Worm (Caenorhabditis elegans): ENCODE data around the gene atg-16.2.

The atg-16.2 gene

ce11 chrII:6407279-6407678 is 45.9 kb downstream of the atg-16.2 start, which contains the start of gene spp-11:
spp-11 (minus strand) TSS chrII:6407379.
- no peak for TF ChIP-seq cog-1 (tag; optimal IDR thresholded peaks at IDR 0.05)
- TF ChIP-seq klf-2 (GFP tag; conservative IDR thresholded peaks at IDR 0.05), result no peak
- no peak for TF ChIP-seq T22C8.4 (GFP tag; IDR thresholded peaks at IDR 0.05)
- TF ChIP-seq flt-1 (GFP tag; IDR thresholded peaks at IDR 0.05), result no peak
- TF ChIP-seq ref-1 (GFP tag; conservative IDR thresholded peaks at IDR 0.05), result no peak
- no peak for TF ChIP-seq ztf-23 (GFP tag; IDR thresholded peaks at IDR 0.05)
- no peak for TF ChIP-seq tab-1 (GFP tag; IDR thresholded peaks at IDR 0.05)
- no peak for TF ChIP-seq ztf-29 (GFP tag; IDR thresholded peaks at IDR 0.05)
- TF ChIP-seq med-1 (GFP tag; optimal IDR thresholded peaks at IDR 0.05; ENCODE audit: insufficient read depth), result no peak

DNA sequence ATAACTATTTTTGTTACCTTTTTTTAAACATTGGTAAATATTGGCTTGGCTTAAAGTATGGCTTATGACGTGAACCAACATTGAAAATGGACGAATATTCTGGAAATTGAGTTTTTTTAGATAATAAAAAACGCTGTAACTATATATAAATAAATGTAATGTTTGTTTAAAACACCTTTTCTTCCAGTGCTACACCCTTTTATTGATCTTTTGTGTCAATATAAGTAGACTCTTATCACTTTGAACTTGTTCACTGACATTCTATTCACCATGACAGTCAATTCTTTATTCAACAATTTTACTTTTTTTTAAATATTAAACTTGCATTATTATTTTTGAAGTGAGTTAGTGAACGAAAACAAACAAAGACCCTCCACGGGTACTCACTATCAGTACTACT is 50.0 kb downstream of the atg-16.2 start, which contains the start of gene T25D10.1:
TSS of gene T25D10.1 (plus strand) at position 169 of the 400 bp plus-strand sequence.
- no peak for TF ChIP-seq T22C8.4 (GFP tag; IDR thresholded peaks at IDR 0.05)
- TF ChIP-seq klf-2 (GFP tag; conservative IDR thresholded peaks at IDR 0.05), result no peak
- TF ChIP-seq med-1 (GFP tag; optimal IDR thresholded peaks at IDR 0.05; ENCODE audit: insufficient read depth), result no peak
- no peak for TF ChIP-seq flt-1 (GFP tag; IDR thresholded peaks at IDR 0.05)
- no peak for TF ChIP-seq cog-1 (tag; optimal IDR thresholded peaks at IDR 0.05)
- TF ChIP-seq ztf-29 (GFP tag; IDR thresholded peaks at IDR 0.05), result no peak
- TF ChIP-seq tab-1 (GFP tag; IDR thresholded peaks at IDR 0.05), result no peak
- no peak for TF ChIP-seq ztf-23 (GFP tag; IDR thresholded peaks at IDR 0.05)
- no peak for TF ChIP-seq ref-1 (GFP tag; conservative IDR thresholded peaks at IDR 0.05)

ce11 chrII:6401649-6402048 is 51.5 kb downstream of the atg-16.2 start, which contains the start of gene btb-2:
btb-2 (plus strand) TSS chrII:6401949.
- TF ChIP-seq flt-1 (GFP tag; IDR thresholded peaks at IDR 0.05) (no peak), T22C8.4 (GFP tag; IDR thresholded peaks at IDR 0.05) (no peak), ref-1 (GFP tag; conservative IDR thresholded peaks at IDR 0.05) (no peak), klf-2 (GFP tag; conservative IDR thresholded peaks at IDR 0.05) (no peak), tab-1 (GFP tag; IDR thresholded peaks at IDR 0.05) (no peak), med-1 (GFP tag; optimal IDR thresholded peaks at IDR 0.05; ENCODE audit: insufficient read depth) (no peak), ztf-23 (GFP tag; IDR thresholded peaks at IDR 0.05) (no peak), cog-1 (tag; optimal IDR thresholded peaks at IDR 0.05) (no peak), ztf-29 (GFP tag; IDR thresholded peaks at IDR 0.05) (no peak)
